Fruit fly (Drosophila melanogaster): ENCODE measurements around the gene Eig71Eb.

The Eig71Eb gene

DNA sequence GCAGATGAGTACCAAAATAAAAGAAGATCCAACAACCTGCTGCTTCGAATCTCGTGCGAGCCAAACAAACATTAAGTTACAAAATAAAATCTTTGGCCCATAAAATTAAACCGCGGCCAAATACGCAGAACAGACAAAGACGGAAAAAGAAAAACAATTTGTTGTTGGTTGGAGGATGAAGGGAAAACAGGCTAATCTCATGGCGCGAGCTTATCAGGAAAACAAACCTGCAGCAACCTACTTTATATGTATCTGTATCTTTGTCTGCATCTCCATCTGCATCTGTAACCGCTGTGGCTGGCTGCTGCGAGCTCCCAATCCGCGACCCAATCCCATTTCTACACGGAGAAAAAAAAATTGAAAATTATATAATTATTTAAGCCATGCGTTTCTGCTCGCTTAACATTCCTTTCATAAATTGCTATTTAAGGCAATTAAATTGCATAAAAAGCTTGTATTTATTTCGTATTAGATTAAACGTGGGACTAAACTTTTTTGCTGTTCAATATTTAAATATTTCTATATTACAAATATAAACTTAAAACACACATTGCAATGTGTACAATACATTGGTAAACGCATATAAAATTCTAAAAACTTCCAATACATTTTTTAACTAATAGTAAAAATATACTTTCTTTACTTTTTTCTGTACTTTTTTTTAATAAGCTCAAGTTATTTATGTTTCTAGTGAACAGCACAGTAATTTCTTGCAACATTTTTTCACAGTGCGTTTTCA, 43.2 kb downstream of the Eig71Eb start:
- TF ChIP-seq Six4 (GFP tag; optimal IDR thresholded peaks at IDR 0.05): peak; percentile 3
- peak; percentile 21 for TF ChIP-seq trh (GFP tag; optimal IDR thresholded peaks at IDR 0.05)
- peak; percentile 72 for TF ChIP-seq CG9727 (GFP tag; optimal IDR thresholded peaks at IDR 0.05)
- TF ChIP-seq CG7928 (GFP tag; optimal IDR thresholded peaks at IDR 0.05): no peak
- TF ChIP-seq gem (tag; optimal IDR thresholded peaks at IDR 0.05): peak; percentile 64
- peak; percentile 19 for TF ChIP-seq tin (GFP tag; optimal IDR thresholded peaks at IDR 0.05)
- TF ChIP-seq sens (GFP tag): peak; percentile 69
- peak; percentile 60 for TF ChIP-seq kni (GFP tag; optimal IDR thresholded peaks at IDR 0.05)
- TF ChIP-seq run (tag; optimal IDR thresholded peaks at IDR 0.05): peak; percentile 0
- peak; percentile 71 for TF ChIP-seq CG11504 (tag; optimal IDR thresholded peaks at IDR 0.05)
- TF ChIP-seq pfk (GFP tag; optimal IDR thresholded peaks at IDR 0.05): no peak
- peak; percentile 54 for TF ChIP-seq tio (GFP tag; optimal IDR thresholded peaks at IDR 0.05)
- peak; percentile 39 for TF ChIP-seq CG8924 (tag; optimal IDR thresholded peaks at IDR 0.05)
- peak; percentile 82 for TF ChIP-seq CG17361 (GFP tag; IDR thresholded peaks at IDR 0.05)
- peak; percentile 44 for TF ChIP-seq CG12391 (tag; optimal IDR thresholded peaks at IDR 0.05)
- peak; percentile 13 for TF ChIP-seq gsb-n (tag; optimal IDR thresholded peaks at IDR 0.05)
- peak; percentile 47 for TF ChIP-seq CoRest (tag; optimal IDR thresholded peaks at IDR 0.05)
- TF ChIP-seq Asciz (GFP tag; optimal IDR thresholded peaks at IDR 0.05): peak; percentile 43
- peak; percentile 55 for TF ChIP-seq CG10267 (tag; optimal IDR thresholded peaks at IDR 0.05)
- TF ChIP-seq CG2120 (GFP tag; optimal IDR thresholded peaks at IDR 0.05): no peak
- TF ChIP-seq trem (tag; optimal IDR thresholded peaks at IDR 0.05): peak; percentile 35
- TF ChIP-seq sc (optimal IDR thresholded peaks at IDR 0.05): no peak
- peak; percentile 57 for TF ChIP-seq sc (GFP tag; optimal IDR thresholded peaks at IDR 0.05)
- TF ChIP-seq Hsf (GFP tag; optimal IDR thresholded peaks at IDR 0.05): no peak
- TF ChIP-seq stwl (tag; optimal IDR thresholded peaks at IDR 0.05): no peak
- no peak for TF ChIP-seq maf-S (GFP tag; optimal IDR thresholded peaks at IDR 0.05)
- peak; percentile 63 for TF ChIP-seq CG31441 (GFP tag; IDR thresholded peaks at IDR 0.05)
- TF ChIP-seq CG17385 (GFP tag; optimal IDR thresholded peaks at IDR 0.05): peak; percentile 8
- TF ChIP-seq sna (GFP tag; IDR thresholded peaks at IDR 0.05; ENCODE audit: partially characterized antibody): no peak
- peak; percentile 78 for TF ChIP-seq phol (tag; optimal IDR thresholded peaks at IDR 0.05)
- TF ChIP-seq CG18476 (GFP tag; optimal IDR thresholded peaks at IDR 0.05): peak; percentile 31
- no peak for TF ChIP-seq Sry-δ (GFP tag; optimal IDR thresholded peaks at IDR 0.05)
- no peak for TF ChIP-seq Antp (GFP tag; optimal IDR thresholded peaks at IDR 0.05)
- TF ChIP-seq pan (optimal IDR thresholded peaks at IDR 0.05): no peak
- no peak for TF ChIP-seq pan (GFP tag; optimal IDR thresholded peaks at IDR 0.05 in 1 of 2, IDR thresholded peaks at IDR 0.05 in 1 of 2)
- TF ChIP-seq CG17359 (tag; optimal IDR thresholded peaks at IDR 0.05): peak; percentile 38
- TF ChIP-seq ranshi (GFP tag; IDR thresholded peaks at IDR 0.05): no peak
- peak; percentile 38 for TF ChIP-seq CG15696 (tag; optimal IDR thresholded peaks at IDR 0.05)
- no peak for TF ChIP-seq Aef1 (GFP tag; IDR thresholded peaks at IDR 0.05)
- peak; percentile 15 for TF ChIP-seq ind (GFP tag; optimal IDR thresholded peaks at IDR 0.05)
- TF ChIP-seq CG18619 (GFP tag; optimal IDR thresholded peaks at IDR 0.05): peak; percentile 38
- no peak for TF ChIP-seq CHES-1-like (GFP tag; optimal IDR thresholded peaks at IDR 0.05)
- peak; percentile 34 for TF ChIP-seq CG13775 (GFP tag; optimal IDR thresholded peaks at IDR 0.05)
- TF ChIP-seq CG12236 (GFP tag; optimal IDR thresholded peaks at IDR 0.05): no peak
- TF ChIP-seq CG9437 (GFP tag; optimal IDR thresholded peaks at IDR 0.05): peak; percentile 57
- TF ChIP-seq HmgZ (tag; optimal IDR thresholded peaks at IDR 0.05): no peak
- no peak for TF ChIP-seq kah (GFP tag; optimal IDR thresholded peaks at IDR 0.05)
- TF ChIP-seq CG33557 (GFP tag; optimal IDR thresholded peaks at IDR 0.05): peak; percentile 53
- TF ChIP-seq zf30C (GFP tag; optimal IDR thresholded peaks at IDR 0.05): peak; percentile 4
- no peak for TF ChIP-seq CG17568 (GFP tag; optimal IDR thresholded peaks at IDR 0.05)

Data from whole organism, embryonic.